Fruit fly (Drosophila melanogaster): ENCODE results near the gene CG46412.

- TF ChIP-seq insv (optimal IDR thresholded peaks at IDR 0.05) (no peak), ttk (optimal IDR thresholded peaks at IDR 0.05) (no peak), psq (optimal IDR thresholded peaks at IDR 0.05) (no peak), h (optimal IDR thresholded peaks at IDR 0.05) (no peak), Myc (optimal IDR thresholded peaks at IDR 0.05) (no peak), Sin3A (optimal IDR thresholded peaks at IDR 0.05) (no peak)
Measured at dm6 chr3L:11539511-11540329, 24.2 kb downstream of the CG46412 start.

All from Kc167 (cell line).